Worm (Caenorhabditis elegans) whole organism, L2 larva: Measurements from ENCODE around the gene fis-2.

Experiments
- ama-1 ChIP-seq: fragments of 150-350 bp; optimal IDR thresholded peaks from 2 replicates; lab custom pipeline; 2018; ENCODE audit warnings: inconsistent platforms
- elt-1 ChIP-seq: fragments of 150-350 bp; optimal IDR thresholded peaks from 2 replicates; lab custom pipeline; 2014; ENCODE audit warnings: missing biosample characterization, missing genetic modification characterization
- fos-1 ChIP-seq: fragments of 150-350 bp; optimal IDR thresholded peaks from 2 replicates; lab custom pipeline; 2014; ENCODE audit warnings: missing biosample characterization, missing genetic modification characterization
- nhr-129 ChIP-seq: fragments of 150-350 bp; optimal IDR thresholded peaks from 2 replicates; lab custom pipeline; 2014; ENCODE audit warnings: missing biosample characterization, missing genetic modification characterization
- skn-1 ChIP-seq: sonication (generic microtip); optimal IDR thresholded peaks from 2 replicates; lab custom pipeline; 2017; ENCODE audit warnings: missing biosample characterization, missing genetic modification characterization
- sma-3 ChIP-seq: sonication (generic microtip); optimal IDR thresholded peaks from 2 replicates; lab custom pipeline; 2016; ENCODE audit warnings: missing genetic modification reagents, missing genetic modification characterization, missing compliant biosample characterization
- unc-62 ChIP-seq: fragments of 150-350 bp; optimal IDR thresholded peaks from 2 replicates; lab custom pipeline; 2014; ENCODE audit warnings: missing biosample characterization, missing genetic modification reagents, missing genetic modification characterization
- ztf-11 ChIP-seq: sonication (generic microtip); optimal IDR thresholded peaks from 2 replicates; lab custom pipeline; 2017; ENCODE audit warnings: missing biosample characterization, missing genetic modification characterization

Gene fis-2

DNA sequence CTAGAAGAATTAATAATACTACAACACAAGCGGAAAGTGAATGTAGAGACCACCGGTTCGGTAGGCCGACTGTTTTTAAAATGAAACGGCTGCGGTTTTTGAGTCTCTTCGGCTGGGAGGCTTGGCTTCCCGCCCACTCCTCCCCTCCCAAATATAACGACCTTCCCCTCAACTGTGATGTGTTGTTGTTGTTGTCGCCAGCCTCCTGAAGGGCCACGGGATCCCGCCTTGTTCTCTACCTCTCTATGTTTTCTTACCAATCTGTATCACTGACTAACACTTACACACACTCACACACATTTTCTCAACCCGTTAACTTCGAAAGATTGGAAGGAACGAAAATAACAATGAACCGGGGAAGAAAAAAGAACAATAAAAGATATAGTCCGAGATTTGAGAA lies 51.5 kb downstream of the fis-2 start:
- TF ChIP-seq nhr-129 (tag; lab: Kevin White, UChicago), result peak; percentile 59
- TF ChIP-seq fos-1 (tag; lab: Kevin White, UChicago), result no peak
- peak; percentile 28 for TF ChIP-seq sma-3
- TF ChIP-seq ama-1 (lab: Kevin White, UChicago), result peak; percentile 52
- no peak for TF ChIP-seq elt-1 (tag; lab: Kevin White, UChicago)
- TF ChIP-seq skn-1 (tag; lab: Kevin White, UChicago), result no peak
- no peak for TF ChIP-seq unc-62 (GFP tag; lab: Kevin White, UChicago)
- no peak for TF ChIP-seq ztf-11 (tag; lab: Kevin White, UChicago)
